Fruit fly (Drosophila melanogaster) whole organism, prepupa: ENCODE measurements around the gene RecQ5.
A peak's percentile ranks its signal among the peaks of the same experiment; 100 is the strongest.

Experiments used
- Blimp-1 ChIP-seq: fragments of 200-800 bp; sonication (Bioruptor generic); optimal IDR thresholded peaks from 3 replicates; lab custom pipeline; 2017; ENCODE audit warnings: missing biosample characterization, missing genetic modification characterization, mild to moderate bottlenecking, moderate library complexity, missing genetic modification reagents
- CG10631 ChIP-seq: fragments of 200-800 bp; sonication (Bioruptor generic); optimal IDR thresholded peaks from 2 replicates; lab custom pipeline; 2016; ENCODE audit warnings: missing biosample characterization, missing genetic modification characterization
- CG11902 ChIP-seq: fragments of 200-800 bp; sonication (Bioruptor generic); optimal IDR thresholded peaks from 3 replicates; lab custom pipeline; 2016; ENCODE audit warnings: missing biosample characterization, missing genetic modification characterization
- CG15336 ChIP-seq: fragments of 200-800 bp; sonication (Bioruptor generic); IDR thresholded peaks from 2 replicates; pipeline ENCODE4 v1.3.6; 2022; ENCODE audit warnings: missing biosample characterization, missing genetic modification characterization
- CG31627 ChIP-seq: fragments of 200-800 bp; sonication (Bioruptor generic); optimal IDR thresholded peaks from 3 replicates; lab custom pipeline; 2016; ENCODE audit warnings: missing biosample characterization, missing genetic modification characterization
- CG32006 ChIP-seq: fragments of 200-800 bp; sonication (Bioruptor generic); optimal IDR thresholded peaks from 3 replicates; lab custom pipeline; 2017; ENCODE audit warnings: missing biosample characterization, mild to moderate bottlenecking, missing genetic modification characterization
- CG34406 ChIP-seq: fragments of 200-800 bp; sonication (Bioruptor generic); optimal IDR thresholded peaks from 3 replicates; lab custom pipeline; 2016; ENCODE audit warnings: missing biosample characterization, missing genetic modification characterization
- CG4318 ChIP-seq: fragments of 200-800 bp; sonication (Bioruptor generic); optimal IDR thresholded peaks from 3 replicates; lab custom pipeline; 2017; ENCODE audit warnings: missing biosample characterization, mild to moderate bottlenecking, missing genetic modification characterization
- CG6163 ChIP-seq: fragments of 200-800 bp; sonication (Bioruptor generic); IDR thresholded peaks from 3 replicates; pipeline ENCODE4 v1.3.6; 2022; ENCODE audit warnings: missing biosample characterization, missing genetic modification characterization
- CG6276 ChIP-seq: fragments of 200-800 bp; sonication (Bioruptor generic); optimal IDR thresholded peaks from 2 replicates; lab custom pipeline; 2017; ENCODE audit warnings: missing biosample characterization, mild to moderate bottlenecking, missing genetic modification characterization
- CG6808 ChIP-seq: fragments of 200-800 bp; sonication (Bioruptor generic); optimal IDR thresholded peaks from 3 replicates; lab custom pipeline; 2017; ENCODE audit warnings: missing biosample characterization, missing genetic modification characterization, mild to moderate bottlenecking, moderate library complexity, missing genetic modification reagents
- CG8119 ChIP-seq: fragments of 200-800 bp; sonication (Bioruptor generic); IDR thresholded peaks from 3 replicates; pipeline ENCODE4 v1.3.6; 2022; ENCODE audit warnings: missing biosample characterization, missing genetic modification characterization
- CG8319 ChIP-seq: fragments of 200-800 bp; sonication (Bioruptor generic); optimal IDR thresholded peaks from 3 replicates; lab custom pipeline; 2016; ENCODE audit warnings: missing biosample characterization, missing genetic modification characterization
- Eip75B ChIP-seq: fragments of 200-800 bp; sonication (Bioruptor generic); optimal IDR thresholded peaks from 3 replicates; lab custom pipeline; 2016; ENCODE audit warnings: missing biosample characterization, missing genetic modification characterization
- Eip78C ChIP-seq: fragments of 200-800 bp; sonication (Bioruptor generic); peaks from one replicate; lab custom pipeline; 2016; ENCODE audit warnings: missing biosample characterization, missing genetic modification characterization
- Eip93F ChIP-seq: fragments of 200-800 bp; sonication (Bioruptor generic); optimal IDR thresholded peaks from 2 replicates; lab custom pipeline; 2016; ENCODE audit warnings: missing biosample characterization, mild to moderate bottlenecking, missing genetic modification characterization
- Ets21C ChIP-seq: fragments of 200-800 bp; sonication (Bioruptor generic); optimal IDR thresholded peaks from 3 replicates; lab custom pipeline; 2016; ENCODE audit warnings: missing biosample characterization, missing genetic modification characterization
- Hr38 ChIP-seq: sonication (Bioruptor generic); optimal IDR thresholded peaks from 2 replicates; lab custom pipeline; 2016; ENCODE audit warnings: missing biosample characterization, missing genetic modification characterization
- Hr39 ChIP-seq: fragments of 200-800 bp; sonication (Bioruptor generic); optimal IDR thresholded peaks from 2 replicates; lab custom pipeline; 2016; ENCODE audit warnings: missing biosample characterization, missing genetic modification characterization
- Hr4 ChIP-seq: fragments of 200-800 bp; sonication (Bioruptor generic); optimal IDR thresholded peaks from 3 replicates; lab custom pipeline; 2016; ENCODE audit warnings: missing biosample characterization, missing genetic modification characterization
- Met ChIP-seq: fragments of 200-800 bp; sonication (Bioruptor generic); optimal IDR thresholded peaks from 3 replicates; lab custom pipeline; 2016; ENCODE audit warnings: missing biosample characterization, missing genetic modification characterization
- OdsH ChIP-seq: fragments of 200-800 bp; sonication (Bioruptor generic); optimal IDR thresholded peaks from 3 replicates; lab custom pipeline; 2016; ENCODE audit warnings: missing biosample characterization, missing genetic modification characterization
- Smox ChIP-seq: fragments of 200-800 bp; sonication (Bioruptor generic); optimal IDR thresholded peaks from 3 replicates; lab custom pipeline; 2016; ENCODE audit warnings: missing biosample characterization, missing genetic modification characterization
- Sox14 ChIP-seq: fragments of 200-800 bp; sonication (Bioruptor generic); optimal IDR thresholded peaks from 3 replicates; lab custom pipeline; 2016; ENCODE audit warnings: missing biosample characterization, missing genetic modification characterization
- Sox15 ChIP-seq: fragments of 200-800 bp; sonication (Bioruptor generic); optimal IDR thresholded peaks from 3 replicates; lab custom pipeline; 2016; ENCODE audit warnings: missing biosample characterization, missing genetic modification characterization
- achi ChIP-seq: fragments of 200-800 bp; sonication (Bioruptor generic); optimal IDR thresholded peaks from 3 replicates; lab custom pipeline; 2016; ENCODE audit warnings: missing biosample characterization, missing genetic modification characterization
- acj6 ChIP-seq: fragments of 200-800 bp; sonication (Bioruptor generic); optimal IDR thresholded peaks from 3 replicates; lab custom pipeline; 2016; ENCODE audit warnings: missing biosample characterization, missing genetic modification characterization
- dsx ChIP-seq: fragments of 200-800 bp; optimal IDR thresholded peaks from 3 replicates; lab custom pipeline; 2019; ENCODE audit warnings: missing biosample characterization, mild to moderate bottlenecking, missing genetic modification characterization, moderate library complexity; ENCODE audit not compliant: poor library complexity, severe bottlenecking
- esn ChIP-seq: fragments of 200-800 bp; sonication (Bioruptor generic); optimal IDR thresholded peaks from 2 replicates; lab custom pipeline; 2016; ENCODE audit warnings: missing biosample characterization, mild to moderate bottlenecking, missing genetic modification characterization, moderate library complexity
- fd85E ChIP-seq: fragments of 200-800 bp; sonication (Bioruptor generic); optimal IDR thresholded peaks from 3 replicates; lab custom pipeline; 2016; ENCODE audit warnings: missing biosample characterization, missing genetic modification characterization
- fkh ChIP-seq: fragments of 200-800 bp; sonication (Bioruptor generic); optimal IDR thresholded peaks from 3 replicates; lab custom pipeline; 2017; ENCODE audit warnings: missing biosample characterization, mild to moderate bottlenecking, missing genetic modification characterization, moderate library complexity
- lz ChIP-seq: fragments of 200-800 bp; sonication (Bioruptor generic); optimal IDR thresholded peaks from 3 replicates; lab custom pipeline; 2016; ENCODE audit warnings: missing biosample characterization, missing genetic modification characterization
- pdm3 ChIP-seq: fragments of 200-800 bp; sonication (Bioruptor generic); optimal IDR thresholded peaks from 3 replicates; lab custom pipeline; 2016; ENCODE audit warnings: missing biosample characterization, missing genetic modification characterization
- ss ChIP-seq, 2 experiments: fragments of 200-800 bp; sonication (Bioruptor generic); optimal IDR thresholded peaks; 2 replicates in 1 of 2; 3 replicates in 1 of 2; lab custom pipeline; 2017 to 2018; ENCODE audit warnings: mild to moderate bottlenecking in 2 of 2, missing biosample characterization in 2 of 2, missing genetic modification characterization in 2 of 2, moderate library complexity in 1 of 2
- svp ChIP-seq: fragments of 200-800 bp; sonication (Bioruptor generic); peaks from one replicate; lab custom pipeline; 2016; ENCODE audit warnings: missing biosample characterization, missing genetic modification characterization
- topi ChIP-seq: fragments of 200-800 bp; sonication (Bioruptor generic); optimal IDR thresholded peaks from 3 replicates; lab custom pipeline; 2016; ENCODE audit warnings: missing biosample characterization, missing genetic modification characterization
- vri ChIP-seq: fragments of 200-800 bp; sonication (Bioruptor generic); optimal IDR thresholded peaks from 3 replicates; lab custom pipeline; 2016; ENCODE audit warnings: missing biosample characterization, mild to moderate bottlenecking, missing genetic modification characterization

RecQ5 gene

dm6 chr3L:14621464-14621863 is 10.4 kb downstream of the RecQ5 start:
- TF ChIP-seq Eip78C (GFP tag; lab: Kevin White, UChicago) (peak; percentile 6), ss (GFP tag; optimal IDR thresholded peaks at IDR 0.05; lab: Kevin White, UChicago) (no peak)

dm6 chr3L:14618942-14619341 is 12.9 kb downstream of the RecQ5 start:
- peak; percentile 91 for TF ChIP-seq vri (GFP tag; lab: Kevin White, UChicago)
- TF ChIP-seq CG11902 (GFP tag; lab: Kevin White, UChicago): no peak
- TF ChIP-seq, all 60 proteins: peak for 1

dm6 chr3L:14618424-14618823 is 13.5 kb downstream of the RecQ5 start:
- no peak for TF ChIP-seq dsx (GFP tag; lab: Kevin White, UChicago)
- no peak for TF ChIP-seq CG10631 (GFP tag; lab: Kevin White, UChicago)
- no peak for TF ChIP-seq pdm3 (GFP tag; lab: Kevin White, UChicago)
- no peak for TF ChIP-seq topi (GFP tag; lab: Kevin White, UChicago)
- no peak for TF ChIP-seq CG8319 (GFP tag; lab: Kevin White, UChicago)
- no peak for TF ChIP-seq Smox
- TF ChIP-seq, all 60 proteins: peak for 0

dm6 chr3L:14617511-14618217 is 14.2 kb downstream of the RecQ5 start:
- TF ChIP-seq CG6163 (0 out of 3 replicates have a peak, but pooled peaks have one; percentile 24), Hr38 (GFP tag; lab: Kevin White, UChicago) (no peak)

dm6 chr3L:14616085-14617026 is 15.5 kb downstream of the RecQ5 start:
- peak; percentile 74 for TF ChIP-seq CG15336 (GFP tag; lab: Robert Waterston, UW)
- TF ChIP-seq CG32006: peak; percentile 67
- no peak for TF ChIP-seq fkh (GFP tag; lab: Kevin White, UChicago)
- no peak for TF ChIP-seq vri (GFP tag; lab: Kevin White, UChicago)
- TF ChIP-seq Met: no peak
- no peak for TF ChIP-seq CG6808 (GFP tag; lab: Kevin White, UChicago)
- peak; percentile 25 for TF ChIP-seq Hr4
- TF ChIP-seq achi (GFP tag; lab: Kevin White, UChicago): peak; percentile 35
- TF ChIP-seq lz (GFP tag; lab: Kevin White, UChicago): no peak
- TF ChIP-seq Eip93F (GFP tag; lab: Kevin White, UChicago): no peak
- peak; percentile 31 for TF ChIP-seq CG4318 (GFP tag; lab: Kevin White, UChicago)
- TF ChIP-seq CG31627 (GFP tag; lab: Kevin White, UChicago): no peak
- peak; percentile 33 for TF ChIP-seq CG6276
- no peak for TF ChIP-seq Hr39
- peak; percentile 54; the same call in 2 of the 3 replicates for TF ChIP-seq CG8119 (GFP tag; lab: Robert Waterston, UW)
- peak; percentile 4 for TF ChIP-seq OdsH (GFP tag; lab: Kevin White, UChicago)
- TF ChIP-seq CG6163: 0 out of 3 replicates have a peak, but pooled peaks have one; percentile 40

dm6 chr3L:14615187-14615586 is 16.7 kb downstream of the RecQ5 start:
- TF ChIP-seq Smox: peak; percentile 24
- TF ChIP-seq Eip78C (GFP tag; lab: Kevin White, UChicago): peak; percentile 24
- TF ChIP-seq ss (GFP tag; optimal IDR thresholded peaks at IDR 0.05; lab: Kevin White, UChicago): no peak
- no peak for TF ChIP-seq Sox15
- TF ChIP-seq CG6808 (GFP tag; lab: Kevin White, UChicago): no peak
- TF ChIP-seq Eip93F (GFP tag; lab: Kevin White, UChicago): no peak
- TF ChIP-seq CG8119 (GFP tag; lab: Robert Waterston, UW): no peak
- peak; percentile 29 for TF ChIP-seq esn (GFP tag; lab: Kevin White, UChicago)
- no peak for TF ChIP-seq Ets21C (GFP tag; lab: Kevin White, UChicago)
- TF ChIP-seq fd85E (GFP tag; lab: Kevin White, UChicago): no peak
- TF ChIP-seq topi (GFP tag; lab: Kevin White, UChicago): no peak
- TF ChIP-seq CG6163: no peak
- no peak for TF ChIP-seq CG4318 (GFP tag; lab: Kevin White, UChicago)
- TF ChIP-seq CG31627 (GFP tag; lab: Kevin White, UChicago): no peak
- TF ChIP-seq Hr4: no peak
- TF ChIP-seq Sox14 (GFP tag; lab: Kevin White, UChicago): no peak
- TF ChIP-seq Eip75B (GFP tag; lab: Kevin White, UChicago): no peak
- TF ChIP-seq CG34406 (GFP tag; lab: Kevin White, UChicago): no peak
- TF ChIP-seq Met: peak; percentile 36
- TF ChIP-seq Hr38 (GFP tag; lab: Kevin White, UChicago): no peak
- TF ChIP-seq Blimp-1 (GFP tag; lab: Kevin White, UChicago): no peak
- TF ChIP-seq vri (GFP tag; lab: Kevin White, UChicago): no peak
- TF ChIP-seq acj6 (GFP tag; lab: Kevin White, UChicago): peak; percentile 7
- TF ChIP-seq svp (GFP tag; lab: Kevin White, UChicago): peak; percentile 57
